Worm (Caenorhabditis elegans) whole organism, L1 larva: ENCODE results near the gene fbxa-219.
A peak's percentile ranks its signal among the peaks of the same experiment; 100 is the strongest.
"Not testable (repeated sequence)": the region's sequence is repeated elsewhere in the genome, so short reads cannot be mapped to it uniquely, and the experiment has no call there.

ENCODE experiments used
- alr-1 ChIP-seq: fragments of 200-800 bp; sonication (Bioruptor generic); optimal IDR thresholded peaks from 2 replicates; lab custom pipeline; 2018; ENCODE audit warnings: borderline replicate concordance, mild to moderate bottlenecking, missing genetic modification characterization, missing compliant biosample characterization
- ama-1 ChIP-seq: fragments of 150-350 bp; optimal IDR thresholded peaks from 2 replicates; lab custom pipeline; 2014
- dpl-1 ChIP-seq, 3 experiments: fragments of 150-350 bp in 2 of 3; sonication (generic microtip) in 1 of 3; optimal IDR thresholded peaks; 2 replicates each; lab custom pipeline; 2014 to 2017; ENCODE audit warnings: missing biosample characterization in 3 of 3, missing genetic modification characterization in 3 of 3, missing genetic modification reagents in 3 of 3
- dsc-1 ChIP-seq: sonication (generic microtip); optimal IDR thresholded peaks from 2 replicates; lab custom pipeline; 2016; ENCODE audit warnings: mild to moderate bottlenecking, missing genetic modification characterization, missing compliant biosample characterization
- efl-1 ChIP-seq, 4 experiments: fragments of 150-350 bp; optimal IDR thresholded peaks in 3 of 4; peaks in 1 of 4; 1 replicate in 1 of 4; 2 replicates in 3 of 4; lab custom pipeline; 2014; ENCODE audit warnings: missing biosample characterization in 2 of 4, missing genetic modification characterization in 2 of 4, missing genetic modification reagents in 2 of 4
- egl-27 ChIP-seq, 2 experiments: fragments of 150-350 bp in 1 of 2; sonication (generic microtip); optimal IDR thresholded peaks; 3 replicates each; lab custom pipeline; 2017 to 2018; ENCODE audit warnings: missing biosample characterization in 2 of 2, missing genetic modification characterization in 2 of 2, missing genetic modification reagents in 2 of 2
- elt-2 ChIP-seq: sonication (generic microtip); optimal IDR thresholded peaks from 2 replicates; lab custom pipeline; 2016; ENCODE audit warnings: missing genetic modification characterization, mild to moderate bottlenecking, inconsistent platforms, missing compliant biosample characterization, missing genetic modification reagents
- hlh-17 ChIP-seq: fragments of 200-800 bp; sonication (Bioruptor generic); optimal IDR thresholded peaks from 2 replicates; lab custom pipeline; 2018; ENCODE audit warnings: missing genetic modification characterization, mild to moderate bottlenecking, missing compliant biosample characterization, moderate library complexity, borderline replicate concordance
- hlh-4 ChIP-seq: sonication (generic microtip); optimal IDR thresholded peaks from 2 replicates; lab custom pipeline; 2016; ENCODE audit warnings: mild to moderate bottlenecking, missing genetic modification characterization, missing compliant biosample characterization
- isw-1 ChIP-seq: fragments of 200-800 bp; sonication (Bioruptor generic); IDR thresholded peaks from 2 replicates; pipeline ENCODE4 v1.3.6; 2022; ENCODE audit warnings: missing genetic modification characterization, missing compliant biosample characterization
- nhr-28 ChIP-seq: fragments of 150-350 bp; optimal IDR thresholded peaks from 2 replicates; lab custom pipeline; 2014; ENCODE audit warnings: missing biosample characterization, missing genetic modification characterization
- nhr-85 ChIP-seq: sonication (generic microtip); peaks from one replicate; lab custom pipeline; 2016; ENCODE audit warnings: missing genetic modification characterization, inconsistent platforms, missing compliant biosample characterization
- nhr-90 ChIP-seq: sonication (generic microtip); optimal IDR thresholded peaks from 2 replicates; lab custom pipeline; 2016; ENCODE audit warnings: mild to moderate bottlenecking, missing genetic modification characterization, missing compliant biosample characterization; ENCODE audit not compliant: poor library complexity
- pqm-1 ChIP-seq: sonication (generic microtip); optimal IDR thresholded peaks from 3 replicates; lab custom pipeline; 2017; ENCODE audit warnings: missing biosample characterization, missing genetic modification characterization
- rnt-1 ChIP-seq: sonication (generic microtip); optimal IDR thresholded peaks from 2 replicates; lab custom pipeline; 2016; ENCODE audit warnings: mild to moderate bottlenecking, missing genetic modification characterization, moderate library complexity, missing compliant biosample characterization
- sox-4 ChIP-seq: sonication (generic microtip); optimal IDR thresholded peaks from 2 replicates; lab custom pipeline; 2016; ENCODE audit warnings: missing genetic modification characterization, missing compliant biosample characterization
- tlp-1 ChIP-seq: fragments of 150-350 bp; optimal IDR thresholded peaks from 2 replicates; lab custom pipeline; 2014; ENCODE audit warnings: missing biosample characterization, missing genetic modification characterization
- unc-98 ChIP-seq: fragments of 200-800 bp; sonication (Bioruptor generic); IDR thresholded peaks from 2 replicates; pipeline ENCODE4 v1.3.6; 2022; ENCODE audit warnings: missing genetic modification characterization, missing compliant biosample characterization

fbxa-219 gene

ce11 chrIII:2253027-2253499 is 38.2 kb upstream of the fbxa-219 start, which contains the start of gene fbxa-73:
fbxa-73 (plus strand) TSS chrIII:2253449.
- TF ChIP-seq elt-2 (tag; lab: Kevin White, UChicago) (peak; percentile 71), unc-98 (GFP tag; lab: Robert Waterston, UW) (no peak), nhr-90 (tag; lab: Kevin White, UChicago) (no peak), pqm-1 (tag; lab: Kevin White, UChicago) (peak; percentile 62), ama-1 (lab: Kevin White, UChicago) (no peak)

- TF ChIP-seq nhr-85: no peak
Observed at ce11 chrIII:2255522-2255921, 35.7 kb upstream of the fbxa-219 start, which contains the start of gene fbxa-71. fbxa-71 (plus strand) TSS chrIII:2255822.

DNA sequence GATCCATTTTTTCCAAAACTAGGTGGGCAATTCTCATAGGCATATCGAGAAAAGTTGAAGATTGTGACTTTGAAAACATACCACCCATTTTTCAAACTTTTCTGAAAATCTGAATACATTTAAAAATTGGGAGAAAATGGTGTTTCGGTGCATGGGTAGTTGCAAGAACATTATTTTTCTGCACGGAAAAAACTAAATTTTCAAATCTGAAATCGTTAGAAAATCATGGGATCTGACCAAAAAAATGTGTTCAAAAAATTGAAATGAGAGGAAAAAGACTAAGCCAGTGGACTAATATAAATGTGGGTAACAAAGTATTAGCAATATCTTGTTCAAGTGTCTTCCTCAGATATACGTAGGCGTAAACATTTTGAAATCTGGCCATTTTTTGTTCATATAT is 32.4 kb upstream of the fbxa-219 start, which contains the start of gene fbxa-43:
fbxa-43 (minus strand) TSS at position 101 of the 400 bp plus-strand sequence.
- TF ChIP-seq hlh-17 (GFP tag; lab: Kevin White, UChicago): no peak
- no peak for TF ChIP-seq efl-1 (optimal IDR thresholded peaks at IDR 0.05; lab: Kevin White, UChicago)
- peak in 1 of 2 experiments; percentile 52 for TF ChIP-seq efl-1 (GFP tag; optimal IDR thresholded peaks at IDR 0.05 in 1 of 2; lab: Kevin White, UChicago)
- no peak for TF ChIP-seq dpl-1 (GFP tag; optimal IDR thresholded peaks at IDR 0.05; lab: Kevin White, UChicago)

- TF ChIP-seq efl-1 (optimal IDR thresholded peaks at IDR 0.05; lab: Kevin White, UChicago) (no peak), efl-1 (GFP tag; optimal IDR thresholded peaks at IDR 0.05 in 1 of 2; lab: Kevin White, UChicago) (peak in 1 of 2 experiments; percentile 92), tlp-1 (tag; lab: Kevin White, UChicago) (no peak), dsc-1 (tag; lab: Kevin White, UChicago) (no peak)
- TF ChIP-seq, all 84 proteins: peak for 1
Observed at ce11 chrIII:2259329-2259728, 31.9 kb upstream of the fbxa-219 start.

DNA sequence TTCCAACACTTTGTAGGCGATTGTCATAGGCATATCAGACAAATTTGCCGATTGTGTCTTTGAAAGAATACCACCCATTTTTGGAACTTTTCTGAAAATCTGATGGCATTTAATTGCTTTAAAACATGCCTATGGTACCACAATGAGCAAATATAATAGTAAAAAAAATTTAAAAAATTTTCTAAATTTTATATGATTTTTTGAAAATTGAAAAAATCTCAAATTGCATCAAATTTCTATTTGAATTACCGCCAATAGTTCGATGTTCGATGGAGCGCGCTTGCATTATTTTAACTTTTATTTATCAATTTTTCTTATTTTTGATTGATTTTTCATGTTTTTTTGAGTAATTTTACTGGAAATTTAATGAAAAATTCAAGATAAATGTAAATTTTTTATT is 29.9 kb upstream of the fbxa-219 start, which contains the start of gene fbxa-42:
fbxa-42 (minus strand) TSS at position 101 of the 400 bp plus-strand sequence.
- TF ChIP-seq alr-1 (tag; lab: Kevin White, UChicago); hlh-17 (GFP tag; lab: Kevin White, UChicago); efl-1 (optimal IDR thresholded peaks at IDR 0.05; lab: Kevin White, UChicago); efl-1 (GFP tag; optimal IDR thresholded peaks at IDR 0.05 in 1 of 2; lab: Kevin White, UChicago): not testable (repeated sequence)

ce11 chrIII:2262942-2263341 is 28.3 kb upstream of the fbxa-219 start, which contains the start of gene Y54F10BM.6:
Y54F10BM.6 (plus strand) TSS chrIII:2263242.
- TF ChIP-seq isw-1 (GFP tag; lab: Robert Waterston, UW) (no peak), efl-1 (optimal IDR thresholded peaks at IDR 0.05; lab: Kevin White, UChicago) (no peak), efl-1 (GFP tag; optimal IDR thresholded peaks at IDR 0.05 in 1 of 2; lab: Kevin White, UChicago) (peak in 1 of 2 experiments; percentile 72)

DNA sequence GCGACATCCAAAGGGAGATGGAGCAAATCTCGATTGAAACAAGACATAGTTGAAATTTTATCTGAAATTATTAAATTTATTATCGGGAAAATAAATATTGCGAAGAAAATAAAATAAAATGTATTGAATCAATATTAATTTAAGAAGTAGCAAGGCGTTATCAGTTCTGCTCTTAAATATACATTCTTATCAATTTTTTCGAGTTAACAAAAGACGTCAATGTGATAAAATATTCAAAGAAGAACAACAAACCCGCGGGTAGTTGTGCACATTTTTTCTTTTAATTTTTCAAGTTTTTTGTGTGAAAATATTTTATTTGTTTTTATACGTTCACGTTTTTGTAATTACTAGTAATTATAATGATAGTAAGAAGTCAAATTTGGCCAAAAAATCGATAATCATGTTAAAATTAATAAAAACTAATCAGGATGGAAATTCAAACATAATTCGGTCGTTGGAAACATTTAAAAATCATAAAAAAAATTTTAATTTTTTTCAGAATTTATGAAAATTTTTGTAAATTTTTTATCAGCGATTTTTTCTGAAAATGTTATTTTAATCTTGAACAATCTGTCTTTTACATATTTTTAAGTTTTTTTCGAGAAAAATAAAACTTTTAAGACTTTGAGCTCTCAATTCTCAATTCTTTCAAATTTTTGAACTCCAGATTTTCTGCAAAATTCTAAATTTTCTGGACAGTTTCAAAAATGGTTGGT is 25.1 kb upstream of the fbxa-219 start, which contains the start of gene fbxa-9:
fbxa-9 (plus strand) TSS at position 666 of the 716 bp plus-strand sequence.
- TF ChIP-seq hlh-4 (no peak), elt-2 (tag; lab: Kevin White, UChicago) (peak; percentile 76), pqm-1 (tag; lab: Kevin White, UChicago) (peak; percentile 16), nhr-28 (tag; lab: Kevin White, UChicago) (no peak), egl-27 (tag; optimal IDR thresholded peaks at IDR 0.05; lab: Kevin White, UChicago) (no peak), sox-4 (tag; lab: Kevin White, UChicago) (no peak), rnt-1 (tag; lab: Kevin White, UChicago) (no peak)

DNA sequence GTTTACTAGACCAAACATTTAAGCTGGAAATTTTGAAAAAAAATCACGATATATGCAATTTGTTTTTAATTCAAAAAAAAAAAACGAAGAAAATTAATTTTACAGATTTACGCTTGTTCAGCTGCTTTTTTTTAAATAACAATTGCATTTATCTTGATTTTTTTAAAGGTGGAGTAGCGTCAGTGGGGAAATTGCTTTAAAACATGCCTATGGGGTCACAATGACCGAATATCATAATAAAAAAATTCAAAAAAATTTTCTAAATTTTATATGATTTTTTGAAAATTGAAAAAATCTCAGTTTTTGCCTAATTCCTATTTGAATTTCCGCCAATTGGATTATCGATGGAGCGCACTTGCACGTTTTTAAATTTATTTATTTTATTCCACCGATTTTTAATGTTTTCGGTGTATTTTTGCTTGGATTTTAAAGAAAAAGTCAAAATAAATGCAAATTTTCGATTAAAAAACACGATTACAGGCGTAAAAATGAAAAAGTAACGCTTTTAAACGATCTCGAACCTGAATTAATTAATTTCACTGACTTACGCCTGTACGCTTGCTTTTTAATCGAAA is 20.1 kb upstream of the fbxa-219 start:
- TF ChIP-seq efl-1 (optimal IDR thresholded peaks at IDR 0.05; lab: Kevin White, UChicago) (peak in 1 of 2 experiments; percentile 50), efl-1 (GFP tag; optimal IDR thresholded peaks at IDR 0.05 in 1 of 2; lab: Kevin White, UChicago) (peak; percentile 32 to 93), dpl-1 (GFP tag; optimal IDR thresholded peaks at IDR 0.05; lab: Kevin White, UChicago) (peak in 1 of 3 experiments; percentile 3)
